Worm (Caenorhabditis elegans) whole organism, late embryonic: ENCODE results near the gene fbxc-44.
A peak's percentile ranks its signal among the peaks of the same experiment; 100 is the strongest.

Experiments
- T23F11.4 ChIP-seq: fragments of 200-800 bp; sonication (Bioruptor generic); optimal IDR thresholded peaks from 2 replicates; lab custom pipeline; 2018; ENCODE audit warnings: mild to moderate bottlenecking, missing genetic modification characterization, missing compliant biosample characterization
- ahr-1 ChIP-seq: sonication (generic microtip); optimal IDR thresholded peaks from 2 replicates; lab custom pipeline; 2016; ENCODE audit warnings: missing genetic modification characterization, missing compliant biosample characterization
- ceh-18 ChIP-seq: sonication (generic microtip); optimal IDR thresholded peaks from 2 replicates; lab custom pipeline; 2016; ENCODE audit warnings: missing genetic modification characterization, missing compliant biosample characterization
- ceh-2 ChIP-seq: sonication (generic microtip); optimal IDR thresholded peaks from 2 replicates; lab custom pipeline; 2016; ENCODE audit warnings: missing genotype, missing genetic modification characterization, missing compliant biosample characterization
- ceh-22 ChIP-seq: sonication (generic microtip); optimal IDR thresholded peaks from 2 replicates; lab custom pipeline; 2017; ENCODE audit warnings: missing biosample characterization, missing genetic modification characterization
- ceh-48 ChIP-seq: sonication (generic microtip); optimal IDR thresholded peaks from 2 replicates; lab custom pipeline; 2016; ENCODE audit warnings: missing genetic modification characterization, inconsistent platforms, missing compliant biosample characterization
- ceh-9 ChIP-seq: sonication (generic microtip); optimal IDR thresholded peaks from 2 replicates; lab custom pipeline; 2016; ENCODE audit warnings: mild to moderate bottlenecking, missing genetic modification characterization, inconsistent platforms, missing compliant biosample characterization
- che-1 ChIP-seq: sonication (generic microtip); optimal IDR thresholded peaks from 2 replicates; lab custom pipeline; 2016; ENCODE audit warnings: mild to moderate bottlenecking, missing genetic modification characterization, missing compliant biosample characterization
- dmd-4 ChIP-seq: sonication (generic microtip); optimal IDR thresholded peaks from 2 replicates; lab custom pipeline; 2016; ENCODE audit warnings: borderline replicate concordance, missing genetic modification characterization, missing compliant biosample characterization
- dve-1 ChIP-seq: sonication (generic microtip); optimal IDR thresholded peaks from 2 replicates; lab custom pipeline; 2017; ENCODE audit warnings: antibody characterized with exemption, mild to moderate bottlenecking, missing genetic modification characterization, missing compliant biosample characterization
- elt-2 ChIP-seq: sonication (generic microtip); optimal IDR thresholded peaks from 2 replicates; lab custom pipeline; 2016; ENCODE audit warnings: missing genetic modification reagents, missing genetic modification characterization, missing compliant biosample characterization
- eyg-1 ChIP-seq: sonication (generic microtip); optimal IDR thresholded peaks from 2 replicates; lab custom pipeline; 2016; ENCODE audit warnings: missing genotype, missing genetic modification characterization, missing compliant biosample characterization
- fkh-6 ChIP-seq: sonication (generic microtip); optimal IDR thresholded peaks from 2 replicates; lab custom pipeline; 2016; ENCODE audit warnings: missing genetic modification characterization, missing compliant biosample characterization
- hlh-13 ChIP-seq: fragments of 200-800 bp; sonication (Bioruptor generic); optimal IDR thresholded peaks from 2 replicates; lab custom pipeline; 2018; ENCODE audit warnings: mild to moderate bottlenecking, missing genetic modification characterization, missing compliant biosample characterization
- hlh-30 ChIP-seq: sonication (generic microtip); optimal IDR thresholded peaks from 2 replicates; lab custom pipeline; 2017; ENCODE audit warnings: antibody characterized with exemption, missing genetic modification characterization, missing compliant biosample characterization; ENCODE audit not compliant: insufficient read depth
- hlh-6 ChIP-seq: sonication (generic microtip); optimal IDR thresholded peaks from 2 replicates; lab custom pipeline; 2016; ENCODE audit warnings: missing genotype, missing genetic modification characterization, missing compliant biosample characterization
- lim-6 ChIP-seq: sonication (generic microtip); optimal IDR thresholded peaks from 2 replicates; lab custom pipeline; 2016; ENCODE audit warnings: missing genetic modification characterization, missing compliant biosample characterization
- mec-3 ChIP-seq: sonication (generic microtip); optimal IDR thresholded peaks from 2 replicates; lab custom pipeline; 2016; ENCODE audit warnings: borderline replicate concordance, missing genetic modification characterization, missing compliant biosample characterization
- nfya-1 ChIP-seq: sonication (generic microtip); optimal IDR thresholded peaks from 2 replicates; lab custom pipeline; 2017; ENCODE audit warnings: missing genetic modification characterization, mild to moderate bottlenecking, missing compliant biosample characterization, antibody characterized with exemption, moderate library complexity
- nhr-11 ChIP-seq: fragments of 150-350 bp; optimal IDR thresholded peaks from 2 replicates; lab custom pipeline; 2014; ENCODE audit warnings: missing biosample characterization, missing genetic modification characterization
- nhr-232 ChIP-seq: sonication (generic microtip); optimal IDR thresholded peaks from 2 replicates; lab custom pipeline; 2016; ENCODE audit warnings: missing genetic modification characterization, missing compliant biosample characterization
- npax-4 ChIP-seq: sonication (generic microtip); optimal IDR thresholded peaks from 2 replicates; lab custom pipeline; 2016; ENCODE audit warnings: missing genetic modification characterization, missing compliant biosample characterization
- pha-2 ChIP-seq: sonication (generic microtip); optimal IDR thresholded peaks from 2 replicates; lab custom pipeline; 2017; ENCODE audit warnings: mild to moderate bottlenecking, missing genetic modification characterization, missing compliant biosample characterization
- pqm-1 ChIP-seq: sonication (generic microtip); optimal IDR thresholded peaks from 2 replicates; lab custom pipeline; 2016; ENCODE audit warnings: missing genetic modification characterization, missing compliant biosample characterization
- syd-9 ChIP-seq: sonication (generic microtip); optimal IDR thresholded peaks from 2 replicates; lab custom pipeline; 2016; ENCODE audit warnings: mild to moderate bottlenecking, missing genetic modification characterization, moderate library complexity, missing compliant biosample characterization
- ttx-3 ChIP-seq: sonication (generic microtip); optimal IDR thresholded peaks from 2 replicates; lab custom pipeline; 2016; ENCODE audit warnings: missing genetic modification reagents, missing genetic modification characterization, missing compliant biosample characterization
- unc-3 ChIP-seq, 2 experiments: fragments of 200-800 bp in 1 of 2; sonication (Bioruptor generic) in 1 of 2; sonication (generic microtip) in 1 of 2; conservative IDR thresholded peaks in 1 of 2; optimal IDR thresholded peaks in 1 of 2; 2 replicates each; pipeline versions ENCODE4 v1.3.6 to Lab custom; 2016 to 2022; ENCODE audit warnings: missing compliant biosample characterization in 2 of 2, missing genetic modification characterization in 2 of 2, missing genetic modification reagents in 1 of 2
- unc-42 ChIP-seq: sonication (generic microtip); optimal IDR thresholded peaks from 2 replicates; lab custom pipeline; 2016; ENCODE audit warnings: missing genotype, missing genetic modification characterization, missing compliant biosample characterization

fbxc-44 gene

DNA sequence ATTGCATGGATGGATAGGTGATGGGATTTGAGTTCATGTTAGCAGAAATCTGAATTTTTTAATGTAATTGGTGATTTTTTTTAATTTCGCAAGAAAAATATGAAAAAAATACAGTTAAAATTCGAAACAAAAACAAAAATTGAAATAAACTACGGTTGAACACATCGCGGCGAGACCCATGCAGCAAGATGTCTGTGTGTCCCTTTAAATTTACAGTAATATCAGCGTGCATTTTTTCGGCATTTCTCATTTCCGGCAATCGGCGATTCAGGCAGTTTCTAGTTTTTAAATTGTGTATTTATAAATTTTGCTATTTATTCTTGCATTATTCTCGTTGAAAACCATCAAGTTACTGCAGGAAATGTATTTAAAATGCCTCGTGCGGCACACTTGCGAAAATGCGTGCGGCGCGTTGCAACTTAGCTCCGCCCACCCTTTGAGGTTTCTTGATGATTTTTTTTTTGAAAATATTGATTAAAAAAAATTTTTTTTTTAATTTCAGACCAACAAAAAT, at the start of gene fbxc-44, which contains the start of gene C16A11.2 (continued):
- no peak for TF ChIP-seq ceh-9 (tag; lab: Kevin White, UChicago)
- peak; percentile 59 for TF ChIP-seq ceh-2 (tag; lab: Kevin White, UChicago)
- TF ChIP-seq nhr-11 (tag; lab: Kevin White, UChicago), result no peak
- TF ChIP-seq ceh-22 (tag; lab: Kevin White, UChicago), result no peak
- 0 out of 2 replicates have a peak, but pooled peaks have one; percentile 18 for TF ChIP-seq unc-3 (GFP tag; conservative IDR thresholded peaks at IDR 0.05; lab: Robert Waterston, UW)
- TF ChIP-seq unc-3 (tag; optimal IDR thresholded peaks at IDR 0.05; lab: Kevin White, UChicago), result peak; percentile 46
- peak; percentile 54 for TF ChIP-seq syd-9 (tag; lab: Kevin White, UChicago)
- peak; percentile 83 for TF ChIP-seq ttx-3 (tag; lab: Kevin White, UChicago)
- peak; percentile 48 for TF ChIP-seq eyg-1 (tag; lab: Kevin White, UChicago)
- peak; percentile 42 for TF ChIP-seq dmd-4 (tag; lab: Kevin White, UChicago)
- TF ChIP-seq lim-6 (tag; lab: Kevin White, UChicago), result peak; percentile 17
- no peak for TF ChIP-seq pqm-1 (tag; lab: Kevin White, UChicago)
- TF ChIP-seq hlh-30, result no peak
- TF ChIP-seq ceh-18 (tag; lab: Kevin White, UChicago), result peak; percentile 5
- peak; percentile 51 for TF ChIP-seq ceh-48
- TF ChIP-seq nhr-232 (tag; lab: Kevin White, UChicago), result peak; percentile 52
- peak; percentile 100 for TF ChIP-seq elt-2

DNA sequence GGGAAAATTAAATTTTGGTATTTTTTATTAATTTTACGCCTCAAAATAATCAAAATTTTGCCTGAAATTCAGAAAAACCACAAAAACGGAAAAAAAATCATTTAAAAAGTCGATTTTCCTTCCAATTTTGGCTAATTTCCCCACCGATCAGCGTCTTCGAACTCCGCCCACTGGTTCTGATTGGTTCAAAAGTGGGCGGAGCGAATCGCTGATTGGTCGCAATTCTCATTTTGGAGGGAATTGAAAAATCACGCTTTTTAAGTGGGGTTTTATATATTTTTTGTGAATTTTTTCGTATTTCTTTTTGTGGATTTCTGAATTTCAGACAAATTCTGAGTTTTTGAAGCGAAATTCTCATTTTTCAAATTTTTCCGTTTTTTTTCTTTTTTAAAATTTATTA, 49.4 kb upstream of the fbxc-44 start:
- TF ChIP-seq T23F11.4 (GFP tag; lab: Kevin White, UChicago), result no peak
- TF ChIP-seq nfya-1 (tag; lab: Kevin White, UChicago), result peak; percentile 83
- no peak for TF ChIP-seq nhr-11 (tag; lab: Kevin White, UChicago)

DNA sequence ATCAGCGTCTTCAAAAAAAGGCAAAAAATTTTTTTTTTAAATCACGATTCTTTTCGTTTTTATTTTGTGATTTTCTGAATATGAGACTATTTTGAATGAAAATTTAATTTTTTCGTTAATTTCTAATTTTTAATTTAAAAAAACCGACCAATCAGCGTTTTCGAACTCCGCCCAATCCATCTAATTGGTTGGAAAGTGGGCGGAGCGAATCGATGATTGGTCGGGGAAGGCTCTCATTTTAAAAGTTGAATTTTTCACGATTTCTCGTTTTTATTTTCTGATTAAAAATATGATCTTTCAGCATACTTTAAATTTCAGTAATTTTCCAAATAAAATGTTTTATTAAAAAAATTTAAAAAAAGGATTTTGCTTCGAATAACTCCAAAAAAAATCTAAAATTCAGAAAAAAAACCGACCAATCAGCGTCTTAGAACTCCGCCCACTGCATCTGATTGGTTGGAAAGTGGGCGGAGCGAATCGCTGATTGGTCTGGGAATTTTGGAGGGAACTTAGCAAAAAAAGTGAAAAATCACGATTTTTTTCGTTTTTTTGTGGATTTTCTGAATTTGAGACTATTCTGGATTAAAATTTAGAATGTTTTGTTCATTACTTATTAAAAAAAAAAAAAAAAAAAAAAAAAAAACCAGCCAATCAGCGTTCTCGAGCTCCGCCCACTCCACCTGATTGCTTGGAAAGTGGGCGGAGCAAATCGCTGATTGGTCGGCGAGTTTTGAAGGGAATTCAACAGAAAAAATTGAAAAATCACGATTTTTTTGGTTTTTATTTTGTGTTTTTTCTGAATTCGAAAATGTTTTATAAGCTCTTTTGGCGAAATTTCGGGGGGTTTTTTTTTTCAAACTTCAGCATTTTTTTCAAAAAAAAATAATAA, 47.0 kb upstream of the fbxc-44 start:
- TF ChIP-seq npax-4 (tag; lab: Kevin White, UChicago) (no peak), nfya-1 (tag; lab: Kevin White, UChicago) (peak; percentile 81), hlh-13 (GFP tag; lab: Kevin White, UChicago) (no peak)

DNA sequence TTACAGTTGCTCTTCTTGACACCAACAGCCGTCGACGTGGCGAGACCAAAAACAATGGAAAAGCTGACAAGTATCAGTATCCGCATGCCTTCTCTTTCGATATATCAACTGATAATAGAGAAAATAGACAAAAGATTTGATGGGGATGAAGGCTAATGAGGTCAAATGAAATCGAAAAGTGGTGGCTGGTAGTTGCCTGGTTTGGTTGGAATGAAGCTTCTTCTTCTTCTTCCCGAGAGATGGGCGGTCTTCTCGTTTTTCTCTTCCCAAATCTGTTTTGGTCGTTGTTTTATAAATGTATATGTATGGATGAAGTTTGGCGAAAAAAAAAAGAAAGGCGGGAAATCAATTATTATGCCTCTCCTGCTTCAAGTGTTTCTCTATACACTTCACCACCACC, 44.2 kb upstream of the fbxc-44 start, which contains the start of gene C01F1.5:
TSS of gene C01F1.5 (minus strand) at position 103 of the 400 bp plus-strand sequence.
- no peak for TF ChIP-seq pha-2 (tag; lab: Kevin White, UChicago)

DNA sequence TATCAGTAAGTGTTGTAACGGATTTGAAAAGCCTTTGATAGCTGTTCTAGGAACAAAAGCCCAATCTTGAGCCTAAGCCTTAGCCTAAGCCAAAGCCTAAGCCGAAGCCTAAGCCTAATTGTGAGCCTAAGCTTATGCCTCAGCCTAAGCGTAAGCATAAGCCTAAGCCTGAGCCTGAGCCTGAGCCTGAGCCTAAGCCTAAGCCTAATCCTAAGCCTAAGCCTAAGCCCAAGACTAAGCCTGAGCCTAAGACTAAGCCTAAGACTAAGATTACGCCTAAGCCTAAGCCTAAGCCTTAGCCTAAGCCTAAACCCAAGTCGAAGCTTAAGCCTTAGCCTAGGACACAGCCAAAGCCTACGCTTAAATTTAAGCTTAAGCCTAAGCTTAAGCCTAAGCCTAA, 40.1 kb upstream of the fbxc-44 start:
- TF ChIP-seq hlh-6 (no peak), fkh-6 (tag; lab: Kevin White, UChicago) (no peak), dve-1 (tag; lab: Kevin White, UChicago) (peak; percentile 80)

DNA sequence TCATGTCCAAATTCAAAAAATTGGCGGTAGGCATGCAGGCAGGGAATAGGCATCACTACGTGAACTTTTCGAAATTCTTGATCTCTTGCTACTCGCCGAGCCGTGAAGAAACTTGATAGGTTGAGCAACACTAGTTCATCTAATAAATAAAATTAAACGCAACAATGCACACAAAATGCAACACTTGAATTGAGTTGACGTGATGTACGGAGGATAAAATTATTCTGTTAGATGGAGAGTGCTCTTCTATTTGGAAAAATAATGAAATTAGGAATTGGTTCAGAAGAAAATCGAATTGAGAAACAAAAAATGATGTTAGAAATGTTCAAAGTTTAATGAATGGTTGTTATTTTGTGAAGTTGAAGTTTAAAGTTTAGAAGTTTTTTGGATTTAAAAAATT, 39.4 kb upstream of the fbxc-44 start:
- TF ChIP-seq ahr-1 (tag; lab: Kevin White, UChicago), result no peak
- TF ChIP-seq mec-3, result no peak
- TF ChIP-seq unc-42 (tag; lab: Kevin White, UChicago), result peak; percentile 41
- TF ChIP-seq che-1, result no peak
